Fruit fly (Drosophila melanogaster): ENCODE results near the gene Nelf-A.

The Nelf-A gene

DNA sequence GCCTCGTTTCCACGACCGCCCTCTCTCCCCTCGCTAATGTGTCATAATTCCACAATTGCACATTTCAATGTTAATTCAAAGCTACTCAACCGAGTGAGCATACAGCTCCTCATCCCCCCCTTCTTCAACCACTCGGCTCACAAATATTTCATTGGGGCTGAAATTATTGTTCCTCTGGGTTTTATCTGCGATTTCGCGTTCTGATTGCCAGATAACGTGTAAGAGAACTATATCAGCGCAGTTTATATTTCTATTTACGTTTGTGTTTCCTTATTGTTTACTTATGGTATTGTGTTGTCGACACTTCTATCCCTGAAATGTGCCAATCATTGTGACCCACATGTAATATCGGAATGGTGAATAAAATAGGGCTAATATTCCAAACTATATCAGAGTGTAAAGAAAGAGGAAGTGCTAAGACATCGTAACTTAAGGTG, 16.7 kb upstream of the Nelf-A start (continued):
- TF ChIP-seq HmgZ (tag; optimal IDR thresholded peaks at IDR 0.05) (peak; percentile 9), CG3163 (GFP tag; optimal IDR thresholded peaks at IDR 0.05) (peak; percentile 48), ftz-f1 (GFP tag; optimal IDR thresholded peaks at IDR 0.05) (peak; percentile 56), Sox100B (GFP tag; optimal IDR thresholded peaks at IDR 0.05) (no peak), CG18599 (GFP tag; optimal IDR thresholded peaks at IDR 0.05) (no peak), z (GFP tag; IDR thresholded peaks at IDR 0.05) (peak; percentile 82), Eip74EF (GFP tag; optimal IDR thresholded peaks at IDR 0.05) (no peak), CG17912 (GFP tag; optimal IDR thresholded peaks at IDR 0.05) (no peak), abd-A (tag; optimal IDR thresholded peaks at IDR 0.05) (peak; percentile 19), tin (GFP tag; optimal IDR thresholded peaks at IDR 0.05) (no peak), exex (tag; optimal IDR thresholded peaks at IDR 0.05) (peak; percentile 86), crol (GFP tag; IDR thresholded peaks at IDR 0.05) (peak; percentile 91), ap (GFP tag; IDR thresholded peaks at IDR 0.05) (no peak), Rfx (GFP tag; IDR thresholded peaks at IDR 0.05) (peak; percentile 35; the same call in 1 of the 2 replicates), CG10274 (GFP tag; optimal IDR thresholded peaks at IDR 0.05) (no peak), CG12071 (GFP tag; optimal IDR thresholded peaks at IDR 0.05) (peak; percentile 12), cad (GFP tag; optimal IDR thresholded peaks at IDR 0.05) (no peak), caup (GFP tag; optimal IDR thresholded peaks at IDR 0.05; ENCODE audit: severe bottlenecking) (peak; percentile 17), CG9797 (GFP tag; optimal IDR thresholded peaks at IDR 0.05) (no peak), Hey (tag; optimal IDR thresholded peaks at IDR 0.05) (peak; percentile 32), CG34422 (GFP tag; IDR thresholded peaks at IDR 0.05) (no peak), Vsx1 (GFP tag; optimal IDR thresholded peaks at IDR 0.05) (peak; percentile 24), CG10431 (GFP tag; optimal IDR thresholded peaks at IDR 0.05) (no peak), CG34376 (GFP tag; optimal IDR thresholded peaks at IDR 0.05) (peak; percentile 93), CG14441 (GFP tag; IDR thresholded peaks at IDR 0.05) (peak; percentile 67), grn (GFP tag; optimal IDR thresholded peaks at IDR 0.05) (peak; percentile 98), tna (GFP tag; IDR thresholded peaks at IDR 0.05; ENCODE audit: partially characterized antibody) (peak; percentile 27; the same call in 1 of the 2 replicates), Fer1 (GFP tag; optimal IDR thresholded peaks at IDR 0.05) (peak; percentile 26), grau (tag; optimal IDR thresholded peaks at IDR 0.05) (no peak), B-H2 (GFP tag; optimal IDR thresholded peaks at IDR 0.05) (peak; percentile 64), Trl (optimal IDR thresholded peaks at IDR 0.05) (peak in 1 of 2 experiments; percentile 10), Trl (GFP tag; optimal IDR thresholded peaks at IDR 0.05) (no peak), CG8290 (GFP tag; optimal IDR thresholded peaks at IDR 0.05) (no peak), CG8290 (tag; optimal IDR thresholded peaks at IDR 0.05) (peak in 1 of 2 experiments; percentile 12), cas (GFP tag; IDR thresholded peaks at IDR 0.05) (no peak), CG8089 (GFP tag; optimal IDR thresholded peaks at IDR 0.05) (no peak), CG4424 (GFP tag; optimal IDR thresholded peaks at IDR 0.05) (no peak), ase (GFP tag; IDR thresholded peaks at IDR 0.05) (0 out of 3 replicates have a peak, but pooled peaks have one; percentile 0)

DNA sequence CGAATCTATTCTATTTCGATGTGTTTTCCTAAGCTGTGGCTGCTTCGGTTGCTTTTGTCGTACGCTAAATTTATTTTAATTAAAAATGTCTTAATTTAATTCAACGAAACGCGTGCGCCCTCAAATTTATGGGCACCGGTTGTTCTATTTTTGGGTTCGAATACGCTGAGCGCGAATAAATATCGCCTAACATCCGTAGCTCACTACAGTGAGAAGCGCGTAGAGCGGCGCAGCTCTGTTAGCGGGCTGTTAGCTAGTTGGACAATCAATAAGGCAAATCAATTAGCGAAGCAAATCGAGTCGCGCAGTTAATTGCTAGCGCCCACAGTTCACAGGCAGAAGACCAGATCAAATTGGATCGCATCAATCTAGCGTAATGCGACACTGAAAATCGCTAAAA, 13.4 kb upstream of the Nelf-A start:
- no peak for TF ChIP-seq vfl (GFP tag; optimal IDR thresholded peaks at IDR 0.05)
- no peak for TF ChIP-seq zfh2 (GFP tag; optimal IDR thresholded peaks at IDR 0.05)
- TF ChIP-seq CG8924 (tag; optimal IDR thresholded peaks at IDR 0.05) = no peak
- peak; percentile 31 for TF ChIP-seq CG10543 (GFP tag; optimal IDR thresholded peaks at IDR 0.05)
- peak; percentile 97 for TF ChIP-seq CG17829 (tag; optimal IDR thresholded peaks at IDR 0.05)
- no peak for TF ChIP-seq Poxn (GFP tag; IDR thresholded peaks at IDR 0.05)
